Fruit fly (Drosophila melanogaster): ENCODE results near the gene Alms1b.

Gene Alms1b

DNA sequence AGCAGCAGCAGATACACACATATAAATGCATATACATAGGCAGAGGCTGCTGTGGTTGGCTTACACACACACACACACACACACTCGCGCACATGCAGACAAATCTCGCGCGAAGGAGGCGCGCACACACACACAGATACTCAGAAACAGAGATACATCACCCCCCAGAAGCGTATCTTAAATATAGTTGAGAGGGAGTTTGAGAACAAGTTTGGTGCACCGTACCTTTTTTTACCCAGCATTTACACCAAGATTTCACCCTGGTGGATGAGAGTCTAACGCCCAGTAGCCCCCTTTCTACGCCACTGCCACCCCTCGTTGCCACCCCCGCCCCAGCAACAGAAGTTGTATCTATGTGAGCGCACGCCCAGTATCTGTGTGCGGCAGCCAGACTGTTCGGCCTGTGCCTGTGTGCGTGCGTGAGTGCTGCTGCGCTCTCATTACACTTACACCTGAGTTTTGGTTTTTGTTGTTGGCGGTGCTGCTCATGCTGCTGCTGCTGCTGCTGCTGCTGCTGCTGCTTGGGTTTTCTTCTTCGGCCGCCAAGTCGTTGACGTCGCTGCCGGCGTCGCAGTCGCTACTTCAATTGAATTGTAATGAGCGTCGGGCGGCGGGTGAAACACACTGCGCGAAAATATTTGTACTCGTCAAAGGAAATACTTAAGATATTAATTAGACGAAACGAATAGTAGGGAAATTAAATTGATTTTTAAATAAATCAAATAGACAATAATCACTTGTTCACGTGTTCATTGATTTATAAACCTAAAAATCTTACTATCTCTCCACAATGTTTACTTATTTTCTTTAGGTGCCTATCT lies 40.6 kb downstream of the Alms1b start (continued):
- TF ChIP-seq Jarid2 (GFP tag; optimal IDR thresholded peaks at IDR 0.05) (peak; percentile 72), CG14667 (GFP tag; IDR thresholded peaks at IDR 0.05) (peak; percentile 92), CG8359 (GFP tag; optimal IDR thresholded peaks at IDR 0.05; ENCODE audit: borderline replicate concordance) (no peak), CG30403 (GFP tag; optimal IDR thresholded peaks at IDR 0.05) (peak; percentile 81), kah (GFP tag; optimal IDR thresholded peaks at IDR 0.05) (no peak), CG17612 (GFP tag; IDR thresholded peaks at IDR 0.05) (peak; percentile 76), wek (GFP tag; optimal IDR thresholded peaks at IDR 0.05) (peak; percentile 23), CG3995 (GFP tag; optimal IDR thresholded peaks at IDR 0.05) (no peak), chif (GFP tag; optimal IDR thresholded peaks at IDR 0.05) (peak in 1 of 2 experiments; percentile 59), h (optimal IDR thresholded peaks at IDR 0.05) (no peak), cg (GFP tag; optimal IDR thresholded peaks at IDR 0.05) (peak; percentile 96), CG10274 (GFP tag; optimal IDR thresholded peaks at IDR 0.05) (peak; percentile 44), gfzf (GFP tag; optimal IDR thresholded peaks at IDR 0.05) (no peak), nmo (GFP tag; optimal IDR thresholded peaks at IDR 0.05) (peak; percentile 80), ttk (GFP tag; IDR thresholded peaks at IDR 0.05) (peak; percentile 94), Myb (GFP tag; optimal IDR thresholded peaks at IDR 0.05) (no peak), sd (tag; optimal IDR thresholded peaks at IDR 0.05) (peak; percentile 8), CG2199 (GFP tag; IDR thresholded peaks at IDR 0.05) (peak; percentile 73; the same call in 1 of the 3 replicates), jing (GFP tag; optimal IDR thresholded peaks at IDR 0.05) (peak; percentile 90), da (GFP tag; optimal IDR thresholded peaks at IDR 0.05) (no peak), CG15514 (GFP tag; optimal IDR thresholded peaks at IDR 0.05) (peak; percentile 60), CG4820 (GFP tag; optimal IDR thresholded peaks at IDR 0.05) (peak; percentile 87), kni (GFP tag; optimal IDR thresholded peaks at IDR 0.05) (peak; percentile 4), Blimp-1 (GFP tag; optimal IDR thresholded peaks at IDR 0.05) (peak; percentile 46), NC2α (GFP tag; optimal IDR thresholded peaks at IDR 0.05) (no peak), cwo (GFP tag; optimal IDR thresholded peaks at IDR 0.05) (peak; percentile 68), Hr39 (optimal IDR thresholded peaks at IDR 0.05) (no peak), CG2120 (GFP tag; optimal IDR thresholded peaks at IDR 0.05) (peak; percentile 53), CG12104 (GFP tag; optimal IDR thresholded peaks at IDR 0.05) (peak; percentile 30), E2f2 (GFP tag; IDR thresholded peaks at IDR 0.05) (peak; percentile 64), hkb (optimal IDR thresholded peaks at IDR 0.05) (no peak), hkb (GFP tag; IDR thresholded peaks at IDR 0.05) (peak; percentile 84), CG31388 (GFP tag; optimal IDR thresholded peaks at IDR 0.05) (peak; percentile 42), CkIIα-i1 (GFP tag; IDR thresholded peaks at IDR 0.05) (0 out of 2 replicates have a peak, but pooled peaks have one; percentile 24), CG3847 (GFP tag; IDR thresholded peaks at IDR 0.05) (peak; percentile 83), CG32532 (GFP tag; IDR thresholded peaks at IDR 0.05) (peak; percentile 92), CG11560 (tag; IDR thresholded peaks at IDR 0.05) (peak; percentile 69; the same call in 2 of the 3 replicates), disco-r (GFP tag; optimal IDR thresholded peaks at IDR 0.05) (peak; percentile 43), CG34224 (GFP tag; IDR thresholded peaks at IDR 0.05; ENCODE audit: partially characterized antibody) (no peak), CrebB (tag; optimal IDR thresholded peaks at IDR 0.05) (peak; percentile 80), Sox102F (GFP tag; optimal IDR thresholded peaks at IDR 0.05) (peak; percentile 77), CG2678 (tag; optimal IDR thresholded peaks at IDR 0.05) (peak; percentile 81), CG6683 (GFP tag; optimal IDR thresholded peaks at IDR 0.05) (peak; percentile 46), nerfin-1 (tag; optimal IDR thresholded peaks at IDR 0.05) (peak; percentile 51), Awh (GFP tag; IDR thresholded peaks at IDR 0.05) (peak; percentile 93), CG4730 (GFP tag; IDR thresholded peaks at IDR 0.05) (peak; percentile 87), Med (GFP tag) (peak; percentile 94), tap (tag; optimal IDR thresholded peaks at IDR 0.05) (peak; percentile 45), CG11723 (GFP tag; optimal IDR thresholded peaks at IDR 0.05) (peak; percentile 61), Camta (GFP tag; optimal IDR thresholded peaks at IDR 0.05) (no peak)
